Fruit fly (Drosophila melanogaster): ENCODE measurements around the gene CG10561.
A peak's percentile ranks its signal among the peaks of the same experiment; 100 is the strongest.

CG10561 gene

dm6 chr2L:19134814-19135523 is 20.8 kb downstream of the CG10561 start, which contains the start of gene Polr1D (continued):
- TF ChIP-seq cg (GFP tag; optimal IDR thresholded peaks at IDR 0.05) (peak; percentile 96), CG7357 (GFP tag; IDR thresholded peaks at IDR 0.05) (peak; percentile 54; the same call in 2 of the 3 replicates), CG11247 (GFP tag; IDR thresholded peaks at IDR 0.05) (0 out of 2 replicates have a peak, but pooled peaks have one; percentile 32), D (optimal IDR thresholded peaks at IDR 0.05) (peak; percentile 91), D (GFP tag; optimal IDR thresholded peaks at IDR 0.05) (no peak), CG8388 (GFP tag; optimal IDR thresholded peaks at IDR 0.05) (peak; percentile 33), MBD-R2 (GFP tag; IDR thresholded peaks at IDR 0.05) (no peak; the same call in 1 of the 2 replicates), MESR4 (GFP tag; optimal IDR thresholded peaks at IDR 0.05) (no peak), tap (tag; optimal IDR thresholded peaks at IDR 0.05) (peak; percentile 59), CG12659 (GFP tag; optimal IDR thresholded peaks at IDR 0.05) (peak; percentile 35), cwo (GFP tag; optimal IDR thresholded peaks at IDR 0.05) (peak; percentile 10), grau (tag; optimal IDR thresholded peaks at IDR 0.05) (peak; percentile 99), Pdp1 (GFP tag; optimal IDR thresholded peaks at IDR 0.05) (peak in 1 of 2 experiments; percentile 83), CG1832 (GFP tag; optimal IDR thresholded peaks at IDR 0.05) (peak; percentile 41), sqz (GFP tag; optimal IDR thresholded peaks at IDR 0.05) (peak; percentile 40), en (GFP tag; optimal IDR thresholded peaks at IDR 0.05) (no peak), lab (GFP tag; optimal IDR thresholded peaks at IDR 0.05) (peak; percentile 28), ewg (GFP tag; optimal IDR thresholded peaks at IDR 0.05) (no peak), CG4360 (GFP tag; IDR thresholded peaks at IDR 0.05) (peak; percentile 89), CG14050 (GFP tag; IDR thresholded peaks at IDR 0.05) (0 out of 3 replicates have a peak, but pooled peaks have one; percentile 12), Jarid2 (GFP tag; optimal IDR thresholded peaks at IDR 0.05) (no peak), Xrp1 (GFP tag; IDR thresholded peaks at IDR 0.05) (peak; percentile 55; the same call in 1 of the 2 replicates), HmgD (GFP tag; optimal IDR thresholded peaks at IDR 0.05) (peak; percentile 26), CG1602 (GFP tag; optimal IDR thresholded peaks at IDR 0.05) (peak; percentile 7), CkIIα-i1 (GFP tag; IDR thresholded peaks at IDR 0.05) (no peak), hth (optimal IDR thresholded peaks at IDR 0.05) (no peak), zen (tag; optimal IDR thresholded peaks at IDR 0.05) (no peak), al (GFP tag; IDR thresholded peaks at IDR 0.05) (no peak), HHEX (GFP tag; optimal IDR thresholded peaks at IDR 0.05) (no peak), Hr3 (GFP tag; optimal IDR thresholded peaks at IDR 0.05) (no peak), kni (GFP tag; optimal IDR thresholded peaks at IDR 0.05) (peak; percentile 92), CG7839 (tag; optimal IDR thresholded peaks at IDR 0.05) (peak; percentile 43), H2.0 (GFP tag; IDR thresholded peaks at IDR 0.05) (no peak), wor (GFP tag; IDR thresholded peaks at IDR 0.05) (no peak), Side (GFP tag; optimal IDR thresholded peaks at IDR 0.05) (no peak), Atf3 (GFP tag; optimal IDR thresholded peaks at IDR 0.05) (no peak), gem (tag; optimal IDR thresholded peaks at IDR 0.05) (peak; percentile 48), ato (GFP tag; IDR thresholded peaks at IDR 0.05; ENCODE audit: partially characterized antibody) (no peak), maf-S (GFP tag; optimal IDR thresholded peaks at IDR 0.05) (no peak), CG4282 (GFP tag; optimal IDR thresholded peaks at IDR 0.05) (no peak), gfzf (GFP tag; optimal IDR thresholded peaks at IDR 0.05) (no peak), chn (GFP tag; optimal IDR thresholded peaks at IDR 0.05) (peak; percentile 19), CG3726 (GFP tag; IDR thresholded peaks at IDR 0.05) (no peak), Trl (optimal IDR thresholded peaks at IDR 0.05) (peak; percentile 76 to 85), Trl (GFP tag; optimal IDR thresholded peaks at IDR 0.05) (no peak), fd96Cb (tag; optimal IDR thresholded peaks at IDR 0.05) (no peak), CG2120 (GFP tag; optimal IDR thresholded peaks at IDR 0.05) (peak; percentile 2), CG3847 (GFP tag; IDR thresholded peaks at IDR 0.05) (peak; percentile 15; the same call in 1 of the 2 replicates), CG2129 (GFP tag; IDR thresholded peaks at IDR 0.05; ENCODE audit: partially characterized antibody) (no peak), CG16863 (GFP tag; optimal IDR thresholded peaks at IDR 0.05) (no peak)

All from whole organism, embryonic.